Worm (Caenorhabditis elegans) whole organism, L3 larva: ENCODE measurements around the gene lbp-3.

ENCODE experiments used
- ama-1 ChIP-seq: fragments of 150-350 bp; optimal IDR thresholded peaks from 2 replicates; lab custom pipeline; 2018
- daf-12 ChIP-seq: fragments of 150-350 bp; optimal IDR thresholded peaks from 2 replicates; lab custom pipeline; 2014; ENCODE audit warnings: missing biosample characterization, missing genetic modification reagents, missing genetic modification characterization
- elt-2 ChIP-seq: sonication (generic microtip); optimal IDR thresholded peaks from 2 replicates; lab custom pipeline; 2016; ENCODE audit warnings: missing genetic modification reagents, mild to moderate bottlenecking, missing genetic modification characterization, missing compliant biosample characterization
- fkh-10 ChIP-seq: sonication (generic microtip); optimal IDR thresholded peaks from 2 replicates; lab custom pipeline; 2017; ENCODE audit warnings: missing biosample characterization, missing genetic modification reagents, missing genetic modification characterization
- nhr-11 ChIP-seq: fragments of 150-350 bp; optimal IDR thresholded peaks from 2 replicates; lab custom pipeline; 2014; ENCODE audit warnings: missing biosample characterization, missing genetic modification characterization
- nhr-237 ChIP-seq: fragments of 150-350 bp; optimal IDR thresholded peaks from 2 replicates; lab custom pipeline; 2014; ENCODE audit warnings: missing biosample characterization, missing genetic modification characterization
- nhr-76 ChIP-seq: fragments of 150-350 bp; sonication (generic microtip); optimal IDR thresholded peaks from 5 replicates; lab custom pipeline; 2014; ENCODE audit warnings: missing biosample characterization, missing genetic modification characterization
- nhr-77 ChIP-seq: fragments of 150-350 bp; optimal IDR thresholded peaks from 2 replicates; lab custom pipeline; 2014; ENCODE audit warnings: missing biosample characterization, missing genetic modification characterization
- pqm-1 ChIP-seq: fragments of 150-350 bp; optimal IDR thresholded peaks from 2 replicates; lab custom pipeline; 2017; ENCODE audit warnings: missing biosample characterization, missing genetic modification characterization, inconsistent platforms
- tbx-2 ChIP-seq: sonication (generic microtip); optimal IDR thresholded peaks from 2 replicates; lab custom pipeline; 2016; ENCODE audit warnings: mild to moderate bottlenecking, missing genetic modification characterization, missing compliant biosample characterization
- unc-39 ChIP-seq: sonication (generic microtip); optimal IDR thresholded peaks from 4 replicates; lab custom pipeline; 2017; ENCODE audit warnings: missing biosample characterization, missing genetic modification characterization
- unc-62 ChIP-seq: fragments of 150-350 bp; sonication (generic microtip); optimal IDR thresholded peaks from 4 replicates; lab custom pipeline; 2014; ENCODE audit warnings: missing biosample characterization, missing genetic modification reagents, missing genetic modification characterization
- ztf-4 ChIP-seq: fragments of 150-350 bp; optimal IDR thresholded peaks from 2 replicates; lab custom pipeline; 2014; ENCODE audit warnings: missing biosample characterization, missing genetic modification characterization

DNA sequence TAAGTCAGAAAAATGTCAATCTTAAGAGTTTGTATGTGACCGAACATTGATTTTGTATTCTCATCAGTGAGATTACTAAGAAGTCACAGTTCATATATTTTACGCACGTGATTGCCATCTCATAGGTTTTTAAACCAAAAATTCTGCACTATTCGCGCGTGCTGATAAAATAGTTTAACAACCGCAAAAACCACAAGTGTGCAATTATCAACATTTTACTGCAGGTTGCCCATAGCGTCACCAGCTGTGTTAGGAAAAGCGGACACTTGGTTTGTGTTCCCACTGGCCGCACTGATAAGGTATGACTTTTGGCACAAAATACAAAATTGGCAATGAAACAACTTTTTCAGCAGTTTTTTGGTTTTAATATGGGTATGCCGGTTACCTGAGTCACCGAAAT lies 33.0 kb downstream of the lbp-3 start:
- TF ChIP-seq ama-1 (lab: Kevin White, UChicago) = no peak
- TF ChIP-seq nhr-237 (tag; lab: Kevin White, UChicago) = no peak
- no peak for TF ChIP-seq unc-62
- peak; percentile 96 for TF ChIP-seq elt-2 (tag; lab: Kevin White, UChicago)
- TF ChIP-seq tbx-2 (tag; lab: Kevin White, UChicago) = no peak
- no peak for TF ChIP-seq nhr-76 (tag; lab: Kevin White, UChicago)
- no peak for TF ChIP-seq fkh-10 (GFP tag; lab: Kevin White, UChicago)
- no peak for TF ChIP-seq nhr-11 (tag; lab: Kevin White, UChicago)
- TF ChIP-seq ztf-4 (tag; lab: Kevin White, UChicago) = no peak
- TF ChIP-seq daf-12 = no peak
- no peak for TF ChIP-seq unc-39 (tag; lab: Kevin White, UChicago)
- TF ChIP-seq nhr-77 (tag; lab: Kevin White, UChicago) = no peak
- peak; percentile 98 for TF ChIP-seq pqm-1 (tag; lab: Kevin White, UChicago)
